Fruit fly (Drosophila melanogaster) whole organism: ENCODE data around the gene bol.

Experiments used
- psq ChIP-seq: fragments of >200 bp; optimal IDR thresholded peaks from 2 replicates; lab custom pipeline; 2017
- usp ChIP-seq: fragments of >200 bp; optimal IDR thresholded peaks from 2 replicates; lab custom pipeline; 2017; ENCODE audit warnings: missing biosample characterization, missing genetic modification characterization, mixed read lengths

DNA sequence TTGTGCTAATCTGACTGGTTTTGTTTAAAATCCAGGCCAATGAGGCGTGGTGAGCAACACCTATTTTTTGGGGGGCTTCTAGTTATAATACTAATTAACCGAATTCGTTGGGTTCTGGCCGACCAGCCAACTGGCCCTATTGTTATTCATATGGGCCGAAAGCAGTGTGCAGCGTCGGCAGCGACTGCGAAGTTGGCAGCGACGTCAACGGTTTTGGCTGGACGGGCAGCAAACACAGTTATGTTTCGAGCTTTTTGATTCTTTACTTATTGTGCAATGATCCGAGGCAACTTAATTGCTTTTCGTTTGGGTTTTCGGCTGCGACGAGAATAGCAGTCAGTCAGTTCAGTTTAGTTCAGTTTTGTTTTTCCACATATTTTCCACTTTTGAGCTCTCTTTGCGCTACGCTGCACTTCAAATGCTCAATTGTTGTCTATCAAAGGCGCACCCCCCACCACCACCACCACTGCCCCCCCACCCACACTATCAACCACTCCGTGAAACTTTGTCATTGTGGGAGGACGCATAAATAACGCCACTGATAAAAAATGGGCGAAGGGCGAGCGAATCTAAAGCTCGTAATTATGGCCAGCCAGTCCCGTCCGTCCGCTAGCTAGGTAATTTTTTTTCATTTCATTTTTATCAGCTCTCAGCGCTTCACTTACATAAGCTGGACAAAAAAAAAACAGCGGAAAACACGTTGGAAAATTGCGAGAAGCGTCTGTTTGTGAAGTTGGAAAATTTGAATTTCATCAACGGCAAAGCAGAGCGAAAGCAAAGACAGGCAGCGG lies 8.0 kb downstream of the bol start:
- TF ChIP-seq usp (GFP tag; lab: Kevin White, UChicago) (no peak), psq (lab: Kevin White, UChicago) (no peak)
